Worm (Caenorhabditis elegans) whole organism, L3 larva: ENCODE measurements around the gene EGAP9.3.
A peak's percentile ranks its signal among the peaks of the same experiment; 100 is the strongest.
"Not testable (repeated sequence)": the region's sequence is repeated elsewhere in the genome, so short reads cannot be mapped to it uniquely, and the experiment has no call there.

ENCODE experiments used
- R02D3.7 ChIP-seq: fragments of 150-350 bp; optimal IDR thresholded peaks from 2 replicates; lab custom pipeline; 2014; ENCODE audit warnings: missing biosample characterization, missing genetic modification characterization
- ZK546.5 ChIP-seq: sonication (generic microtip); optimal IDR thresholded peaks from 2 replicates; lab custom pipeline; 2017; ENCODE audit warnings: missing biosample characterization, missing genetic modification characterization
- aly-2 ChIP-seq: fragments of 150-350 bp; optimal IDR thresholded peaks from 2 replicates; lab custom pipeline; 2014; ENCODE audit warnings: missing biosample characterization, missing genetic modification characterization
- ama-1 ChIP-seq: fragments of 150-350 bp; optimal IDR thresholded peaks from 2 replicates; lab custom pipeline; 2018
- ceh-28 ChIP-seq: fragments of 150-350 bp; optimal IDR thresholded peaks from 2 replicates; lab custom pipeline; 2014; ENCODE audit warnings: missing biosample characterization, missing genetic modification reagents, missing genetic modification characterization
- ceh-82 ChIP-seq: fragments of 150-350 bp; optimal IDR thresholded peaks from 2 replicates; lab custom pipeline; 2014; ENCODE audit warnings: missing biosample characterization, missing genetic modification characterization
- daf-12 ChIP-seq: fragments of 150-350 bp; optimal IDR thresholded peaks from 2 replicates; lab custom pipeline; 2014; ENCODE audit warnings: missing biosample characterization, missing genetic modification reagents, missing genetic modification characterization
- egl-27 ChIP-seq: sonication (generic microtip); optimal IDR thresholded peaks from 4 replicates; lab custom pipeline; 2017; ENCODE audit warnings: missing biosample characterization, missing genetic modification reagents, missing genetic modification characterization
- egl-5 ChIP-seq: fragments of 150-350 bp; optimal IDR thresholded peaks from 2 replicates; lab custom pipeline; 2017; ENCODE audit warnings: missing biosample characterization, missing genetic modification reagents, missing genetic modification characterization, inconsistent platforms
- elt-1 ChIP-seq: fragments of 150-350 bp; optimal IDR thresholded peaks from 2 replicates; lab custom pipeline; 2014; ENCODE audit warnings: missing biosample characterization, missing genetic modification characterization
- elt-2 ChIP-seq: sonication (generic microtip); optimal IDR thresholded peaks from 2 replicates; lab custom pipeline; 2016; ENCODE audit warnings: missing genetic modification reagents, mild to moderate bottlenecking, missing genetic modification characterization, missing compliant biosample characterization
- elt-3 ChIP-seq, 3 experiments: fragments of 150-350 bp in 1 of 3; sonication (generic microtip) in 2 of 3; optimal IDR thresholded peaks; 2 replicates in 2 of 3; 4 replicates in 1 of 3; lab custom pipeline; 2014 to 2017; ENCODE audit warnings: missing biosample characterization in 3 of 3, missing genetic modification characterization in 3 of 3
- eor-1 ChIP-seq, 2 experiments: fragments of 150-350 bp; optimal IDR thresholded peaks; 2 replicates each; lab custom pipeline; 2014 to 2018; ENCODE audit warnings: missing biosample characterization in 2 of 2, missing genetic modification characterization in 2 of 2
- fkh-10 ChIP-seq: sonication (generic microtip); optimal IDR thresholded peaks from 2 replicates; lab custom pipeline; 2017; ENCODE audit warnings: missing biosample characterization, missing genetic modification reagents, missing genetic modification characterization
- fkh-2 ChIP-seq: fragments of 150-350 bp; optimal IDR thresholded peaks from 2 replicates; lab custom pipeline; 2014; ENCODE audit warnings: missing biosample characterization, missing genetic modification reagents, missing genetic modification characterization
- fos-1 ChIP-seq: fragments of 150-350 bp; optimal IDR thresholded peaks from 2 replicates; lab custom pipeline; 2014; ENCODE audit warnings: missing biosample characterization, missing genetic modification characterization
- hmg-11 ChIP-seq: sonication (generic microtip); optimal IDR thresholded peaks from 2 replicates; lab custom pipeline; 2016; ENCODE audit warnings: missing genetic modification characterization, missing compliant biosample characterization
- jun-1 ChIP-seq: fragments of 150-350 bp; optimal IDR thresholded peaks from 2 replicates; lab custom pipeline; 2014; ENCODE audit warnings: missing biosample characterization, missing genetic modification reagents, missing genetic modification characterization
- lin-15B ChIP-seq: fragments of 150-350 bp; optimal IDR thresholded peaks from 2 replicates; lab custom pipeline; 2014; ENCODE audit warnings: missing biosample characterization, missing genetic modification characterization
- lin-39 ChIP-seq: fragments of 150-350 bp; optimal IDR thresholded peaks from 2 replicates; lab custom pipeline; 2018; ENCODE audit warnings: missing biosample characterization, missing genetic modification reagents, missing genetic modification characterization
- lsy-12 ChIP-seq: sonication (generic microtip); optimal IDR thresholded peaks from 2 replicates; lab custom pipeline; 2016; ENCODE audit warnings: mild to moderate bottlenecking, missing genetic modification characterization, missing compliant biosample characterization
- mml-1 ChIP-seq: fragments of 150-350 bp; sonication (generic microtip); optimal IDR thresholded peaks from 3 replicates; lab custom pipeline; 2014; ENCODE audit warnings: missing biosample characterization, missing genetic modification characterization
- nhr-11 ChIP-seq: fragments of 150-350 bp; optimal IDR thresholded peaks from 2 replicates; lab custom pipeline; 2014; ENCODE audit warnings: missing biosample characterization, missing genetic modification characterization
- nhr-12 ChIP-seq: fragments of 150-350 bp; optimal IDR thresholded peaks from 2 replicates; lab custom pipeline; 2014; ENCODE audit warnings: missing biosample characterization, missing genetic modification characterization
- nhr-23 ChIP-seq: fragments of 150-350 bp; optimal IDR thresholded peaks from 2 replicates; lab custom pipeline; 2014; ENCODE audit warnings: missing biosample characterization, missing genetic modification reagents, missing genetic modification characterization
- nhr-237 ChIP-seq: fragments of 150-350 bp; optimal IDR thresholded peaks from 2 replicates; lab custom pipeline; 2014; ENCODE audit warnings: missing biosample characterization, missing genetic modification characterization
- nhr-25 ChIP-seq: sonication (generic microtip); optimal IDR thresholded peaks from 2 replicates; lab custom pipeline; 2017; ENCODE audit warnings: missing biosample characterization, missing genetic modification characterization
- nhr-28 ChIP-seq: fragments of 150-350 bp; optimal IDR thresholded peaks from 2 replicates; lab custom pipeline; 2014; ENCODE audit warnings: missing biosample characterization, missing genetic modification characterization
- nhr-43 ChIP-seq: sonication (generic microtip); optimal IDR thresholded peaks from 2 replicates; lab custom pipeline; 2016; ENCODE audit warnings: mild to moderate bottlenecking, missing genetic modification characterization, missing compliant biosample characterization; ENCODE audit not compliant: poor library complexity, severe bottlenecking
- nhr-67 ChIP-seq: fragments of 150-350 bp; optimal IDR thresholded peaks from 2 replicates; lab custom pipeline; 2014; ENCODE audit warnings: missing biosample characterization, missing genetic modification characterization
- nhr-77 ChIP-seq: fragments of 150-350 bp; optimal IDR thresholded peaks from 2 replicates; lab custom pipeline; 2014; ENCODE audit warnings: missing biosample characterization, missing genetic modification characterization
- pha-4 ChIP-seq: fragments of 150-350 bp; optimal IDR thresholded peaks from 2 replicates; lab custom pipeline; 2014; ENCODE audit warnings: missing biosample characterization, missing genetic modification reagents, missing genetic modification characterization
- pqm-1 ChIP-seq: fragments of 150-350 bp; optimal IDR thresholded peaks from 2 replicates; lab custom pipeline; 2017; ENCODE audit warnings: missing biosample characterization, missing genetic modification characterization, inconsistent platforms
- snpc-4 ChIP-seq: fragments of 150-350 bp; optimal IDR thresholded peaks from 2 replicates; lab custom pipeline; 2014; ENCODE audit warnings: missing biosample characterization, missing genetic modification characterization
- tbx-2 ChIP-seq: sonication (generic microtip); optimal IDR thresholded peaks from 2 replicates; lab custom pipeline; 2016; ENCODE audit warnings: mild to moderate bottlenecking, missing genetic modification characterization, missing compliant biosample characterization
- unc-62 ChIP-seq: fragments of 150-350 bp; sonication (generic microtip); optimal IDR thresholded peaks from 4 replicates; lab custom pipeline; 2014; ENCODE audit warnings: missing biosample characterization, missing genetic modification reagents, missing genetic modification characterization
- zag-1 ChIP-seq: fragments of 150-350 bp; optimal IDR thresholded peaks from 2 replicates; lab custom pipeline; 2014; ENCODE audit warnings: missing biosample characterization, missing genetic modification characterization
- ztf-11 ChIP-seq: fragments of 150-350 bp; optimal IDR thresholded peaks from 2 replicates; lab custom pipeline; 2014; ENCODE audit warnings: missing biosample characterization, missing genetic modification characterization

Gene EGAP9.3

ce11 chrV:6602556-6603062, 22.7 kb upstream of the EGAP9.3 start, which contains the start of gene ZK1055.6:
Gene ZK1055.6 (minus strand): TSS chrV:6602606.
- TF ChIP-seq ama-1 (no peak), egl-27 (tag; lab: Kevin White, UChicago) (no peak), nhr-11 (tag; lab: Kevin White, UChicago) (no peak), snpc-4 (no peak), egl-5 (tag; lab: Kevin White, UChicago) (no peak), fos-1 (tag; lab: Kevin White, UChicago) (no peak), R02D3.7 (tag; lab: Kevin White, UChicago) (no peak), nhr-28 (tag; lab: Kevin White, UChicago) (no peak)

- peak; percentile 21 for TF ChIP-seq nhr-23
- TF ChIP-seq lin-15B (tag; lab: Kevin White, UChicago): peak; percentile 60
- TF ChIP-seq lin-39: peak; percentile 20
- no peak for TF ChIP-seq nhr-77
- TF ChIP-seq nhr-25 (tag; lab: Kevin White, UChicago): peak; percentile 53
- TF ChIP-seq, all 47 proteins: peak for 4
Measured at ce11 chrV:6593700-6594244, 13.8 kb upstream of the EGAP9.3 start, which contains the start of gene hcp-1. Gene hcp-1 (plus strand): TSS chrV:6594194.

ce11 chrV:6590283-6590682, 10.4 kb upstream of the EGAP9.3 start, which contains the start of gene ZK1055.2:
Gene ZK1055.2 (plus strand): TSS chrV:6590583.
- TF ChIP-seq fkh-2 (tag; lab: Kevin White, UChicago) (no peak), nhr-43 (tag; lab: Kevin White, UChicago) (no peak), aly-2 (tag; lab: Kevin White, UChicago) (no peak), ama-1 (no peak), tbx-2 (tag; lab: Kevin White, UChicago) (no peak), nhr-237 (tag; lab: Kevin White, UChicago) (no peak)

ce11 chrV:6581762-6582161, 1.8 kb upstream of the EGAP9.3 start, which contains the start of gene ZK1055.4:
Gene ZK1055.4 (plus strand): TSS chrV:6582062.
- TF ChIP-seq pha-4 (tag; lab: Kevin White, UChicago); egl-27 (tag; lab: Kevin White, UChicago); nhr-77: not testable (repeated sequence)

ce11 chrV:6576567-6576966, 3.4 kb downstream of the EGAP9.3 start, which contains the start of gene EGAP9.4:
Gene EGAP9.4 (plus strand): TSS chrV:6576867.
- TF ChIP-seq jun-1 (tag; lab: Kevin White, UChicago) (no peak), nhr-12 (tag; lab: Kevin White, UChicago) (no peak), nhr-77 (no peak), nhr-67 (tag; lab: Kevin White, UChicago) (no peak), ceh-28 (tag; lab: Kevin White, UChicago) (no peak)

- peak; percentile 92 for TF ChIP-seq elt-2 (tag; lab: Kevin White, UChicago)
- no peak for TF ChIP-seq fkh-10 (GFP tag; lab: Kevin White, UChicago)
- no peak for TF ChIP-seq daf-12
- TF ChIP-seq eor-1 (tag; optimal IDR thresholded peaks at IDR 0.05; lab: Kevin White, UChicago): no peak
- TF ChIP-seq elt-1 (tag; lab: Kevin White, UChicago): no peak
- TF ChIP-seq nhr-237 (tag; lab: Kevin White, UChicago): no peak
- TF ChIP-seq lin-39: no peak
- peak; percentile 56 for TF ChIP-seq pha-4 (tag; lab: Kevin White, UChicago)
- no peak for TF ChIP-seq fos-1 (tag; lab: Kevin White, UChicago)
- no peak for TF ChIP-seq snpc-4
- TF ChIP-seq nhr-77: no peak
- TF ChIP-seq ceh-28 (tag; lab: Kevin White, UChicago): no peak
- TF ChIP-seq mml-1: no peak
- TF ChIP-seq hmg-11 (tag; lab: Kevin White, UChicago): no peak
- no peak for TF ChIP-seq ZK546.5 (tag; lab: Kevin White, UChicago)
- no peak for TF ChIP-seq unc-62 (GFP tag; lab: Kevin White, UChicago)
- no peak for TF ChIP-seq lsy-12 (tag; lab: Kevin White, UChicago)
- TF ChIP-seq elt-3 (tag; optimal IDR thresholded peaks at IDR 0.05; lab: Kevin White, UChicago): no peak
- TF ChIP-seq pqm-1: peak; percentile 74
- no peak for TF ChIP-seq ama-1
- no peak for TF ChIP-seq nhr-43 (tag; lab: Kevin White, UChicago)
- TF ChIP-seq egl-27 (tag; lab: Kevin White, UChicago): no peak
- no peak for TF ChIP-seq ceh-82
- TF ChIP-seq nhr-11 (tag; lab: Kevin White, UChicago): no peak
- peak; percentile 45 for TF ChIP-seq jun-1 (tag; lab: Kevin White, UChicago)
- TF ChIP-seq nhr-28 (tag; lab: Kevin White, UChicago): no peak
- TF ChIP-seq zag-1 (tag; lab: Kevin White, UChicago): no peak
- TF ChIP-seq ztf-11 (tag; lab: Kevin White, UChicago): no peak
Measured at ce11 chrV:6575406-6576130, 4.4 kb downstream of the EGAP9.3 start, which contains the start of gene fut-2. Gene fut-2 (minus strand): TSS chrV:6575890.
